Worm (Caenorhabditis elegans) whole organism, late embryonic: ENCODE results near the gene Y55F3C.10.

ENCODE experiments used
- T23F11.4 ChIP-seq: fragments of 200-800 bp; sonication (Bioruptor generic); optimal IDR thresholded peaks from 2 replicates; lab custom pipeline; 2018; ENCODE audit warnings: mild to moderate bottlenecking, missing genetic modification characterization, missing compliant biosample characterization
- ahr-1 ChIP-seq: sonication (generic microtip); optimal IDR thresholded peaks from 2 replicates; lab custom pipeline; 2016; ENCODE audit warnings: missing genetic modification characterization, missing compliant biosample characterization
- ama-1 ChIP-seq: fragments of 150-350 bp; optimal IDR thresholded peaks from 2 replicates; lab custom pipeline; 2014
- elt-4 ChIP-seq: sonication (generic microtip); optimal IDR thresholded peaks from 2 replicates; lab custom pipeline; 2016; ENCODE audit warnings: missing genetic modification characterization, missing compliant biosample characterization
- fkh-10 ChIP-seq: fragments of 150-350 bp; optimal IDR thresholded peaks from 2 replicates; lab custom pipeline; 2014; ENCODE audit warnings: missing biosample characterization, missing genetic modification reagents, missing genetic modification characterization
- gmeb-2 ChIP-seq: sonication (generic microtip); optimal IDR thresholded peaks from 2 replicates; lab custom pipeline; 2016; ENCODE audit warnings: missing genetic modification characterization, inconsistent platforms, missing compliant biosample characterization
- lim-6 ChIP-seq: sonication (generic microtip); optimal IDR thresholded peaks from 2 replicates; lab custom pipeline; 2016; ENCODE audit warnings: missing genetic modification characterization, missing compliant biosample characterization
- pqm-1 ChIP-seq: sonication (generic microtip); optimal IDR thresholded peaks from 2 replicates; lab custom pipeline; 2016; ENCODE audit warnings: missing genetic modification characterization, missing compliant biosample characterization
- sox-2 ChIP-seq: fragments of 200-800 bp; sonication (Bioruptor generic); IDR thresholded peaks from 2 replicates; pipeline ENCODE4 v1.3.6; 2022; ENCODE audit warnings: missing genetic modification reagents, missing genetic modification characterization, missing compliant biosample characterization

DNA sequence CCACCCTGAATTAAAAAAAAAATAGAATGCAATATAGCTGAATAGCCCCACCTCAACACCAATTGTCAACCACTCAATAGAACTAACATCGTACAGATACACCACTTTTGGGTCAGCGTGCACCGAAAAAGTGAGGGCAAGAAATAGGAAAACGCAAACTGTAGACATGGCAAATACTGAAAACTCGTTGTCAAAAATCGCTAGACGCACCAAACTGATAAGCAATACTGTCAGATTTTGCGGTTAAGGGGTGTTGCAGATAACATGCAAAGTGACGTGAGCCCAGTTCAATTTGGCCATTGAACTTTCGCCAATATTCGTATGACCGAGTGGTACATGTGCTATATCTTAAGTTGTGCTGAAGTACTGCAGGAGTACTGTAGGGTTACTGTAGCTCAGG lies 45.9 kb downstream of the Y55F3C.10 start, which contains the start of gene K11H12.3:
- TF ChIP-seq T23F11.4 (GFP tag; lab: Kevin White, UChicago), result no peak
- TF ChIP-seq sox-2, result no peak
- no peak for TF ChIP-seq ama-1 (lab: Kevin White, UChicago)
- TF ChIP-seq pqm-1, result no peak
- TF ChIP-seq fkh-10 (GFP tag; lab: Kevin White, UChicago), result no peak
- TF ChIP-seq elt-4 (tag; lab: Kevin White, UChicago), result no peak
- TF ChIP-seq gmeb-2 (tag; lab: Kevin White, UChicago), result no peak
- TF ChIP-seq ahr-1, result no peak
- TF ChIP-seq lim-6 (tag; lab: Kevin White, UChicago), result no peak
